Worm (Caenorhabditis elegans) whole organism, L4 larva: Measurements from ENCODE around the gene B0336.12.

Source experiments
- F10B5.3 ChIP-seq: sonication (generic microtip); optimal IDR thresholded peaks from 2 replicates; lab custom pipeline; 2016; ENCODE audit warnings: mild to moderate bottlenecking, missing genetic modification characterization, missing compliant biosample characterization
- F37D6.2 ChIP-seq: sonication (generic microtip); optimal IDR thresholded peaks from 2 replicates; lab custom pipeline; 2016; ENCODE audit warnings: mild to moderate bottlenecking, missing genetic modification characterization, missing compliant biosample characterization
- F44E2.7 ChIP-seq: fragments of 200-800 bp; sonication (Bioruptor generic); IDR thresholded peaks from 2 replicates; pipeline ENCODE4 v2.1.2; 2022; ENCODE audit warnings: missing genetic modification characterization, missing compliant biosample characterization
- Y48G9A.11 ChIP-seq: fragments of 200-800 bp; sonication (Bioruptor generic); IDR thresholded peaks from 2 replicates; pipeline ENCODE4 v1.3.6; 2022; ENCODE audit warnings: missing genetic modification reagents, missing genetic modification characterization, missing compliant biosample characterization
- aha-1 ChIP-seq: fragments of 150-350 bp; peaks from one replicate; lab custom pipeline; 2014; ENCODE audit warnings: missing biosample characterization, missing genetic modification characterization
- ama-1 ChIP-seq: fragments of 150-350 bp; optimal IDR thresholded peaks from 2 replicates; lab custom pipeline; 2014; ENCODE audit warnings: inconsistent platforms, mixed read lengths
- ceh-20 ChIP-seq: fragments of 200-800 bp; sonication (Bioruptor generic); IDR thresholded peaks from 2 replicates; pipeline ENCODE4 v1.3.6; 2022; ENCODE audit warnings: missing genetic modification reagents, missing genetic modification characterization, missing compliant biosample characterization
- ceh-44 ChIP-seq: fragments of 200-800 bp; sonication (Bioruptor generic); IDR thresholded peaks from 2 replicates; pipeline ENCODE4 v1.3.6; 2022; ENCODE audit warnings: missing genetic modification reagents, missing genetic modification characterization, missing compliant biosample characterization
- ces-1 ChIP-seq: fragments of 150-350 bp; sonication (generic microtip); optimal IDR thresholded peaks from 4 replicates; lab custom pipeline; 2014; ENCODE audit warnings: missing biosample characterization, missing genetic modification reagents, missing genetic modification characterization
- ctbp-1 ChIP-seq: fragments of 200-800 bp; sonication (Bioruptor generic); IDR thresholded peaks from 2 replicates; pipeline ENCODE4 v1.3.6; 2022; ENCODE audit warnings: missing genetic modification reagents, missing genetic modification characterization, missing compliant biosample characterization
- daf-8 ChIP-seq: fragments of 200-800 bp; sonication (Bioruptor generic); IDR thresholded peaks from 2 replicates; pipeline ENCODE4 v1.3.6; 2022; ENCODE audit warnings: missing genetic modification characterization, missing compliant biosample characterization
- dmd-6 ChIP-seq: fragments of 200-800 bp; sonication (Bioruptor generic); IDR thresholded peaks from 2 replicates; pipeline ENCODE4 v1.3.6; 2022; ENCODE audit warnings: missing genetic modification reagents, missing genetic modification characterization, missing compliant biosample characterization
- dpl-1 ChIP-seq: fragments of 150-350 bp; optimal IDR thresholded peaks from 2 replicates; lab custom pipeline; 2014; ENCODE audit warnings: missing biosample characterization, missing genetic modification reagents, missing genetic modification characterization
- dve-1 ChIP-seq: sonication (generic microtip); optimal IDR thresholded peaks from 2 replicates; lab custom pipeline; 2017; ENCODE audit warnings: antibody characterized with exemption, mild to moderate bottlenecking, missing genetic modification characterization, missing compliant biosample characterization; ENCODE audit not compliant: insufficient read depth
- egl-43 ChIP-seq: fragments of 200-800 bp; sonication (Bioruptor generic); IDR thresholded peaks from 2 replicates; pipeline ENCODE4 v1.3.6; 2022; ENCODE audit warnings: missing genetic modification reagents, missing genetic modification characterization, missing compliant biosample characterization
- fkh-10 ChIP-seq: fragments of 150-350 bp; optimal IDR thresholded peaks from 2 replicates; lab custom pipeline; 2014; ENCODE audit warnings: missing biosample characterization, missing genetic modification reagents, missing genetic modification characterization
- fos-1 ChIP-seq: fragments of 150-350 bp; optimal IDR thresholded peaks from 2 replicates; lab custom pipeline; 2014; ENCODE audit warnings: missing biosample characterization, missing genetic modification characterization
- hif-1 ChIP-seq, 2 experiments: sonication (generic microtip); optimal IDR thresholded peaks; 2 replicates each; lab custom pipeline; 2016 to 2017; ENCODE audit warnings: missing compliant biosample characterization in 2 of 2, missing genetic modification characterization in 2 of 2, missing genetic modification reagents in 2 of 2, missing genotype in 2 of 2, mild to moderate bottlenecking in 1 of 2
- hlh-11 ChIP-seq: fragments of 200-800 bp; sonication (Bioruptor generic); optimal IDR thresholded peaks from 2 replicates; lab custom pipeline; 2018; ENCODE audit warnings: mild to moderate bottlenecking, missing genetic modification characterization, missing compliant biosample characterization
- hlh-30 ChIP-seq: sonication (generic microtip); optimal IDR thresholded peaks from 2 replicates; lab custom pipeline; 2017; ENCODE audit warnings: antibody characterized with exemption, mild to moderate bottlenecking, missing genetic modification characterization, missing compliant biosample characterization; ENCODE audit not compliant: insufficient read depth
- hmg-1.1 ChIP-seq: fragments of 200-800 bp; sonication (Bioruptor generic); IDR thresholded peaks from 2 replicates; pipeline ENCODE4 v1.3.6; 2022; ENCODE audit warnings: missing genetic modification reagents, missing genetic modification characterization, missing compliant biosample characterization
- lin-15B ChIP-seq: fragments of 150-350 bp; sonication (generic microtip); optimal IDR thresholded peaks from 3 replicates; lab custom pipeline; 2014; ENCODE audit warnings: missing biosample characterization, missing genetic modification characterization
- lin-38 ChIP-seq: fragments of 200-800 bp; sonication (Bioruptor generic); IDR thresholded peaks from 2 replicates; pipeline ENCODE4 v1.3.6; 2022; ENCODE audit warnings: missing genetic modification reagents, missing genetic modification characterization, missing compliant biosample characterization
- lsy-2 ChIP-seq, 2 experiments: fragments of 150-350 bp in 1 of 2; sonication (generic microtip) in 1 of 2; optimal IDR thresholded peaks; 2 replicates each; lab custom pipeline; 2014 to 2017; ENCODE audit warnings: missing biosample characterization in 2 of 2, missing genetic modification characterization in 2 of 2
- mdt-29 ChIP-seq: fragments of 200-800 bp; sonication (Bioruptor generic); IDR thresholded peaks from 2 replicates; pipeline ENCODE4 v1.3.6; 2022; ENCODE audit warnings: missing genetic modification reagents, missing genetic modification characterization, missing compliant biosample characterization
- mep-1 ChIP-seq: fragments of 150-350 bp; sonication (generic microtip); optimal IDR thresholded peaks from 3 replicates; lab custom pipeline; 2014; ENCODE audit warnings: missing biosample characterization, missing genetic modification characterization
- mes-2 ChIP-seq: sonication (generic microtip); optimal IDR thresholded peaks from 2 replicates; lab custom pipeline; 2016; ENCODE audit warnings: missing genotype, mild to moderate bottlenecking, missing genetic modification characterization, missing compliant biosample characterization; ENCODE audit not compliant: poor library complexity, severe bottlenecking
- nhr-11 ChIP-seq: fragments of 150-350 bp; optimal IDR thresholded peaks from 2 replicates; lab custom pipeline; 2014; ENCODE audit warnings: missing biosample characterization, missing genetic modification characterization
- nhr-111 ChIP-seq: fragments of 200-800 bp; sonication (Bioruptor generic); optimal IDR thresholded peaks from 2 replicates; lab custom pipeline; 2018; ENCODE audit warnings: mild to moderate bottlenecking, missing genetic modification characterization, missing compliant biosample characterization
- nhr-25 ChIP-seq: sonication (generic microtip); optimal IDR thresholded peaks from 2 replicates; lab custom pipeline; 2017; ENCODE audit warnings: missing genetic modification characterization, mild to moderate bottlenecking, missing compliant biosample characterization, antibody characterized with exemption, moderate library complexity, borderline replicate concordance; ENCODE audit not compliant: insufficient read depth
- nhr-28 ChIP-seq: fragments of 150-350 bp; optimal IDR thresholded peaks from 2 replicates; lab custom pipeline; 2014; ENCODE audit warnings: missing biosample characterization, missing genetic modification characterization
- rbr-2 ChIP-seq: sonication (generic microtip); optimal IDR thresholded peaks from 2 replicates; lab custom pipeline; 2016; ENCODE audit warnings: missing genotype, missing genetic modification characterization, missing compliant biosample characterization
- saeg-2 ChIP-seq: fragments of 200-800 bp; sonication (Bioruptor generic); IDR thresholded peaks from 2 replicates; pipeline ENCODE4 v1.3.6; 2022; ENCODE audit warnings: missing genetic modification reagents, missing genetic modification characterization, missing compliant biosample characterization
- sdz-12 ChIP-seq: fragments of 200-800 bp; sonication (Bioruptor generic); optimal IDR thresholded peaks from 2 replicates; lab custom pipeline; 2018; ENCODE audit warnings: mild to moderate bottlenecking, missing genetic modification characterization, missing compliant biosample characterization
- skn-1 ChIP-seq: fragments of 150-350 bp; optimal IDR thresholded peaks from 2 replicates; lab custom pipeline; 2014; ENCODE audit warnings: missing biosample characterization, missing genetic modification characterization
- tra-1 ChIP-seq: fragments of 200-800 bp; sonication (Bioruptor generic); IDR thresholded peaks from 2 replicates; pipeline ENCODE4 v1.3.6; 2022; ENCODE audit warnings: missing genetic modification reagents, missing genetic modification characterization, missing compliant biosample characterization
- unc-130 ChIP-seq: sonication (generic microtip); optimal IDR thresholded peaks from 2 replicates; lab custom pipeline; 2016; ENCODE audit warnings: missing genetic modification reagents, missing genetic modification characterization, missing compliant biosample characterization
- unc-62 ChIP-seq, 3 experiments: fragments of 150-350 bp in 1 of 3; sonication (generic microtip); optimal IDR thresholded peaks in 2 of 3; peaks in 1 of 3; 1 replicate in 1 of 3; 2 replicates in 2 of 3; lab custom pipeline; 2014 to 2017; ENCODE audit warnings: missing biosample characterization in 3 of 3, missing genetic modification characterization in 3 of 3, missing genetic modification reagents in 3 of 3, missing genotype in 1 of 3
- zfp-2 ChIP-seq: sonication (generic microtip); optimal IDR thresholded peaks from 2 replicates; lab custom pipeline; 2016; ENCODE audit warnings: mild to moderate bottlenecking, missing genetic modification characterization, missing compliant biosample characterization
- zfp-3 ChIP-seq: fragments of 200-800 bp; sonication (Bioruptor generic); conservative IDR thresholded peaks from 2 replicates; pipeline ENCODE4 v1.3.6; 2022; ENCODE audit warnings: missing genetic modification reagents, missing genetic modification characterization, missing compliant biosample characterization
- ztf-11 ChIP-seq: fragments of 150-350 bp; optimal IDR thresholded peaks from 2 replicates; lab custom pipeline; 2014; ENCODE audit warnings: missing biosample characterization, missing genetic modification characterization

Gene B0336.12

ce11 chrIII:5710045-5710444 lies at the start of gene B0336.12:
TSS of gene B0336.12 (minus strand) at chrIII:5710145.
- no peak for TF ChIP-seq ceh-44 (GFP tag; lab: Robert Waterston, UW)
- TF ChIP-seq ama-1 (lab: Kevin White, UChicago): no peak
- TF ChIP-seq daf-8 (GFP tag; lab: Robert Waterston, UW): no peak
- 0 out of 2 replicates have a peak, but pooled peaks have one; percentile 22 for TF ChIP-seq lin-38 (GFP tag; lab: Robert Waterston, UW)
- TF ChIP-seq dve-1 (tag; lab: Kevin White, UChicago): no peak
- no peak for TF ChIP-seq skn-1 (tag; lab: Kevin White, UChicago)
- TF ChIP-seq hmg-1.1 (GFP tag; lab: Robert Waterston, UW): no peak
- TF ChIP-seq F44E2.7 (GFP tag; lab: Robert Waterston, UW): no peak
- TF ChIP-seq, all 104 proteins: peak for 1

ce11 chrIII:5758519-5759099 lies 48.7 kb upstream of the B0336.12 start:
- peak; percentile 85 for TF ChIP-seq fkh-10 (GFP tag; lab: Kevin White, UChicago)
- TF ChIP-seq tra-1 (GFP tag; lab: Robert Waterston, UW): 0 out of 2 replicates have a peak, but pooled peaks have one; percentile 11
- no peak for TF ChIP-seq mdt-29 (GFP tag; lab: Robert Waterston, UW)
- TF ChIP-seq sdz-12: no peak
- TF ChIP-seq mes-2 (tag; lab: Kevin White, UChicago): peak; percentile 20
- peak; percentile 58 for TF ChIP-seq nhr-11 (tag; lab: Kevin White, UChicago)
- TF ChIP-seq lsy-2 (tag; optimal IDR thresholded peaks at IDR 0.05; lab: Kevin White, UChicago): peak; percentile 58 to 66
- peak in 1 of 2 experiments; percentile 65 for TF ChIP-seq hif-1 (tag; optimal IDR thresholded peaks at IDR 0.05; lab: Kevin White, UChicago)
- no peak for TF ChIP-seq unc-130 (GFP tag; lab: Kevin White, UChicago)
- TF ChIP-seq fos-1 (tag; lab: Kevin White, UChicago): no peak
- TF ChIP-seq saeg-2 (GFP tag; lab: Robert Waterston, UW): 0 out of 2 replicates have a peak, but pooled peaks have one; percentile 31
- peak; percentile 61 for TF ChIP-seq rbr-2
- TF ChIP-seq hmg-1.1 (GFP tag; lab: Robert Waterston, UW): peak; percentile 44; the same call in 1 of the 2 replicates
- TF ChIP-seq nhr-28 (tag; lab: Kevin White, UChicago): no peak
- no peak for TF ChIP-seq ces-1 (GFP tag; lab: Kevin White, UChicago)
- TF ChIP-seq lin-15B (tag; lab: Kevin White, UChicago): no peak
- TF ChIP-seq F10B5.3 (tag; lab: Kevin White, UChicago): no peak
- peak; percentile 50 for TF ChIP-seq dmd-6 (GFP tag; lab: Robert Waterston, UW)
- TF ChIP-seq zfp-3 (GFP tag; lab: Robert Waterston, UW): 0 out of 2 replicates have a peak, but pooled peaks have one; percentile 28
- TF ChIP-seq ceh-20 (GFP tag; lab: Robert Waterston, UW): peak; percentile 70; the same call in 1 of the 2 replicates
- no peak for TF ChIP-seq Y48G9A.11 (GFP tag; lab: Robert Waterston, UW)
- peak; percentile 44 for TF ChIP-seq F37D6.2 (tag; lab: Kevin White, UChicago)
- peak; percentile 64 for TF ChIP-seq hlh-11 (tag; lab: Kevin White, UChicago)
- peak; percentile 98 for TF ChIP-seq aha-1 (tag; lab: Kevin White, UChicago)
- peak; percentile 63 for TF ChIP-seq hlh-30 (tag; lab: Kevin White, UChicago)
- TF ChIP-seq dpl-1 (GFP tag; lab: Kevin White, UChicago): peak; percentile 21
- TF ChIP-seq egl-43 (GFP tag; lab: Robert Waterston, UW): 0 out of 2 replicates have a peak, but pooled peaks have one; percentile 29
- no peak for TF ChIP-seq nhr-111 (GFP tag; lab: Kevin White, UChicago)
- no peak for TF ChIP-seq nhr-25 (tag; lab: Kevin White, UChicago)
- TF ChIP-seq unc-62 (GFP tag; optimal IDR thresholded peaks at IDR 0.05 in 1 of 2; lab: Kevin White, UChicago): peak in 1 of 2 experiments; percentile 99
- TF ChIP-seq unc-62 (tag; optimal IDR thresholded peaks at IDR 0.05; lab: Kevin White, UChicago): no peak
- no peak for TF ChIP-seq ztf-11 (tag; lab: Kevin White, UChicago)
- TF ChIP-seq ctbp-1 (GFP tag; lab: Robert Waterston, UW): peak; percentile 84
- peak; percentile 59 for TF ChIP-seq mep-1
- no peak for TF ChIP-seq zfp-2
